Worm (Caenorhabditis elegans) whole organism, late embryonic: ENCODE measurements around the gene brap-2.

Experiments
- C38D4.7 ChIP-seq: fragments of 200-800 bp; sonication (Bioruptor generic); optimal IDR thresholded peaks from 2 replicates; lab custom pipeline; 2018; ENCODE audit warnings: mild to moderate bottlenecking, missing genetic modification characterization, moderate library complexity, missing compliant biosample characterization
- F13H6.1 ChIP-seq: sonication (generic microtip); optimal IDR thresholded peaks from 2 replicates; lab custom pipeline; 2016; ENCODE audit warnings: missing genetic modification characterization, missing compliant biosample characterization
- K02D7.2 ChIP-seq: sonication (generic microtip); optimal IDR thresholded peaks from 2 replicates; lab custom pipeline; 2017; ENCODE audit warnings: mild to moderate bottlenecking, missing genetic modification characterization, missing compliant biosample characterization
- K09A11.1 ChIP-seq: sonication (generic microtip); optimal IDR thresholded peaks from 2 replicates; lab custom pipeline; 2017; ENCODE audit warnings: antibody characterized with exemption, mild to moderate bottlenecking, missing genetic modification characterization, missing compliant biosample characterization; ENCODE audit not compliant: insufficient read depth
- T23F11.4 ChIP-seq: fragments of 200-800 bp; sonication (Bioruptor generic); optimal IDR thresholded peaks from 2 replicates; lab custom pipeline; 2018; ENCODE audit warnings: mild to moderate bottlenecking, missing genetic modification characterization, missing compliant biosample characterization
- ahr-1 ChIP-seq: sonication (generic microtip); optimal IDR thresholded peaks from 2 replicates; lab custom pipeline; 2016; ENCODE audit warnings: missing genetic modification characterization, missing compliant biosample characterization
- ama-1 ChIP-seq: fragments of 150-350 bp; optimal IDR thresholded peaks from 2 replicates; lab custom pipeline; 2014
- ceh-14 ChIP-seq: sonication (generic microtip); optimal IDR thresholded peaks from 2 replicates; lab custom pipeline; 2016; ENCODE audit warnings: missing genotype, missing genetic modification characterization, missing compliant biosample characterization
- ceh-18 ChIP-seq: sonication (generic microtip); optimal IDR thresholded peaks from 2 replicates; lab custom pipeline; 2016; ENCODE audit warnings: missing genetic modification characterization, missing compliant biosample characterization
- ceh-19 ChIP-seq: fragments of 200-800 bp; sonication (Bioruptor generic); optimal IDR thresholded peaks from 2 replicates; lab custom pipeline; 2018; ENCODE audit warnings: mild to moderate bottlenecking, missing genetic modification characterization, missing compliant biosample characterization
- ceh-2 ChIP-seq: sonication (generic microtip); optimal IDR thresholded peaks from 2 replicates; lab custom pipeline; 2016; ENCODE audit warnings: missing genotype, missing genetic modification characterization, missing compliant biosample characterization
- ceh-22 ChIP-seq: sonication (generic microtip); optimal IDR thresholded peaks from 2 replicates; lab custom pipeline; 2017; ENCODE audit warnings: missing biosample characterization, missing genetic modification characterization
- ceh-24 ChIP-seq: sonication (generic microtip); optimal IDR thresholded peaks from 2 replicates; lab custom pipeline; 2016; ENCODE audit warnings: mild to moderate bottlenecking, missing genetic modification characterization, missing compliant biosample characterization
- ceh-31 ChIP-seq: sonication (generic microtip); optimal IDR thresholded peaks from 2 replicates; lab custom pipeline; 2016; ENCODE audit warnings: missing genetic modification characterization, missing compliant biosample characterization
- ceh-34 ChIP-seq: sonication (generic microtip); optimal IDR thresholded peaks from 2 replicates; lab custom pipeline; 2016; ENCODE audit warnings: mild to moderate bottlenecking, missing genetic modification characterization, missing compliant biosample characterization
- ceh-45 ChIP-seq: fragments of 200-800 bp; sonication (Bioruptor generic); IDR thresholded peaks from 2 replicates; pipeline ENCODE4 v1.3.6; 2022; ENCODE audit warnings: missing genetic modification reagents, missing genetic modification characterization, missing compliant biosample characterization
- ceh-48 ChIP-seq: sonication (generic microtip); optimal IDR thresholded peaks from 2 replicates; lab custom pipeline; 2016; ENCODE audit warnings: missing genetic modification characterization, inconsistent platforms, missing compliant biosample characterization
- ceh-9 ChIP-seq: sonication (generic microtip); optimal IDR thresholded peaks from 2 replicates; lab custom pipeline; 2016; ENCODE audit warnings: mild to moderate bottlenecking, missing genetic modification characterization, inconsistent platforms, missing compliant biosample characterization
- che-1 ChIP-seq: sonication (generic microtip); optimal IDR thresholded peaks from 2 replicates; lab custom pipeline; 2016; ENCODE audit warnings: mild to moderate bottlenecking, missing genetic modification characterization, missing compliant biosample characterization
- dmd-4 ChIP-seq: sonication (generic microtip); optimal IDR thresholded peaks from 2 replicates; lab custom pipeline; 2016; ENCODE audit warnings: borderline replicate concordance, missing genetic modification characterization, missing compliant biosample characterization
- eyg-1 ChIP-seq: sonication (generic microtip); optimal IDR thresholded peaks from 2 replicates; lab custom pipeline; 2016; ENCODE audit warnings: missing genotype, missing genetic modification characterization, missing compliant biosample characterization
- fax-1 ChIP-seq: sonication (generic microtip); optimal IDR thresholded peaks from 2 replicates; lab custom pipeline; 2016; ENCODE audit warnings: missing genotype, missing genetic modification characterization, missing compliant biosample characterization
- fkh-6 ChIP-seq: sonication (generic microtip); optimal IDR thresholded peaks from 2 replicates; lab custom pipeline; 2016; ENCODE audit warnings: missing genetic modification characterization, missing compliant biosample characterization
- gmeb-2 ChIP-seq: sonication (generic microtip); optimal IDR thresholded peaks from 2 replicates; lab custom pipeline; 2016; ENCODE audit warnings: missing genetic modification characterization, inconsistent platforms, missing compliant biosample characterization
- hlh-30 ChIP-seq: sonication (generic microtip); optimal IDR thresholded peaks from 2 replicates; lab custom pipeline; 2017; ENCODE audit warnings: antibody characterized with exemption, missing genetic modification characterization, missing compliant biosample characterization; ENCODE audit not compliant: insufficient read depth
- hlh-8 ChIP-seq: sonication (generic microtip); optimal IDR thresholded peaks from 2 replicates; lab custom pipeline; 2016; ENCODE audit warnings: missing genotype, missing genetic modification characterization, missing compliant biosample characterization
- lim-6 ChIP-seq: sonication (generic microtip); optimal IDR thresholded peaks from 2 replicates; lab custom pipeline; 2016; ENCODE audit warnings: missing genetic modification characterization, missing compliant biosample characterization
- lin-11 ChIP-seq: fragments of 200-800 bp; sonication (Bioruptor generic); optimal IDR thresholded peaks from 2 replicates; lab custom pipeline; 2018; ENCODE audit warnings: mild to moderate bottlenecking, missing genetic modification characterization, missing compliant biosample characterization
- mec-3 ChIP-seq: sonication (generic microtip); optimal IDR thresholded peaks from 2 replicates; lab custom pipeline; 2016; ENCODE audit warnings: borderline replicate concordance, missing genetic modification characterization, missing compliant biosample characterization
- nfya-1 ChIP-seq: sonication (generic microtip); optimal IDR thresholded peaks from 2 replicates; lab custom pipeline; 2017; ENCODE audit warnings: missing genetic modification characterization, mild to moderate bottlenecking, missing compliant biosample characterization, antibody characterized with exemption, moderate library complexity
- nhr-11 ChIP-seq: fragments of 150-350 bp; optimal IDR thresholded peaks from 2 replicates; lab custom pipeline; 2014; ENCODE audit warnings: missing biosample characterization, missing genetic modification characterization
- npax-4 ChIP-seq: sonication (generic microtip); optimal IDR thresholded peaks from 2 replicates; lab custom pipeline; 2016; ENCODE audit warnings: missing genetic modification characterization, missing compliant biosample characterization
- odd-2 ChIP-seq: sonication (generic microtip); optimal IDR thresholded peaks from 2 replicates; lab custom pipeline; 2017; ENCODE audit warnings: antibody characterized with exemption, mild to moderate bottlenecking, missing genetic modification characterization, missing compliant biosample characterization
- pat-9 ChIP-seq: fragments of 200-800 bp; sonication (Bioruptor generic); optimal IDR thresholded peaks from 2 replicates; lab custom pipeline; 2018; ENCODE audit warnings: mild to moderate bottlenecking, missing genetic modification characterization, moderate library complexity, missing compliant biosample characterization
- pax-1 ChIP-seq: fragments of 150-350 bp; optimal IDR thresholded peaks from 2 replicates; lab custom pipeline; 2014; ENCODE audit warnings: missing biosample characterization, missing genetic modification characterization
- pha-2 ChIP-seq: sonication (generic microtip); optimal IDR thresholded peaks from 2 replicates; lab custom pipeline; 2017; ENCODE audit warnings: mild to moderate bottlenecking, missing genetic modification characterization, missing compliant biosample characterization
- pqm-1 ChIP-seq: sonication (generic microtip); optimal IDR thresholded peaks from 2 replicates; lab custom pipeline; 2016; ENCODE audit warnings: missing genetic modification characterization, missing compliant biosample characterization
- pros-1 ChIP-seq: fragments of 150-350 bp; optimal IDR thresholded peaks from 2 replicates; lab custom pipeline; 2014; ENCODE audit warnings: missing biosample characterization, missing genetic modification reagents, missing genetic modification characterization
- sox-4 ChIP-seq: sonication (generic microtip); optimal IDR thresholded peaks from 2 replicates; lab custom pipeline; 2017; ENCODE audit warnings: mild to moderate bottlenecking, missing genetic modification characterization, inconsistent platforms, missing compliant biosample characterization
- syd-9 ChIP-seq: sonication (generic microtip); optimal IDR thresholded peaks from 2 replicates; lab custom pipeline; 2016; ENCODE audit warnings: mild to moderate bottlenecking, missing genetic modification characterization, moderate library complexity, missing compliant biosample characterization
- tbx-2 ChIP-seq: sonication (generic microtip); optimal IDR thresholded peaks from 2 replicates; lab custom pipeline; 2016; ENCODE audit warnings: missing genetic modification characterization, missing compliant biosample characterization
- unc-42 ChIP-seq: sonication (generic microtip); optimal IDR thresholded peaks from 2 replicates; lab custom pipeline; 2016; ENCODE audit warnings: missing genotype, missing genetic modification characterization, missing compliant biosample characterization
- unc-55 ChIP-seq: sonication (generic microtip); optimal IDR thresholded peaks from 2 replicates; lab custom pipeline; 2017; ENCODE audit warnings: missing biosample characterization, missing genetic modification reagents, missing genetic modification characterization
- unc-86 ChIP-seq: sonication (generic microtip); optimal IDR thresholded peaks from 2 replicates; lab custom pipeline; 2016; ENCODE audit warnings: missing genetic modification characterization, missing compliant biosample characterization
- zip-5 ChIP-seq: sonication (generic microtip); optimal IDR thresholded peaks from 2 replicates; lab custom pipeline; 2016; ENCODE audit warnings: missing genetic modification characterization, missing compliant biosample characterization
- ztf-16 ChIP-seq: sonication (generic microtip); optimal IDR thresholded peaks from 2 replicates; lab custom pipeline; 2017; ENCODE audit warnings: missing genetic modification characterization, missing compliant biosample characterization

brap-2 gene

ce11 chrII:5393090-5393489, at the start of gene brap-2:
TSS of gene brap-2 (minus strand) at chrII:5393190.
- TF ChIP-seq lin-11 (no peak), gmeb-2 (tag; lab: Kevin White, UChicago) (no peak), zip-5 (tag; lab: Kevin White, UChicago) (no peak), pax-1 (tag; lab: Kevin White, UChicago) (no peak), ceh-31 (tag; lab: Kevin White, UChicago) (no peak), pros-1 (tag; lab: Kevin White, UChicago) (no peak), pat-9 (tag; lab: Kevin White, UChicago) (no peak), K02D7.2 (tag; lab: Kevin White, UChicago) (no peak), fkh-6 (tag; lab: Kevin White, UChicago) (no peak), hlh-8 (tag; lab: Kevin White, UChicago) (no peak), eyg-1 (tag; lab: Kevin White, UChicago) (no peak), ceh-45 (no peak)

- TF ChIP-seq F13H6.1 (tag; lab: Kevin White, UChicago) (no peak), pros-1 (tag; lab: Kevin White, UChicago) (no peak), ceh-24 (tag; lab: Kevin White, UChicago) (no peak), ceh-9 (no peak), T23F11.4 (GFP tag; lab: Kevin White, UChicago) (no peak), pat-9 (tag; lab: Kevin White, UChicago) (no peak), ceh-48 (tag; lab: Kevin White, UChicago) (no peak), sox-4 (tag; lab: Kevin White, UChicago) (no peak), unc-55 (no peak), pha-2 (tag; lab: Kevin White, UChicago) (no peak), ceh-45 (no peak), odd-2 (tag; lab: Kevin White, UChicago) (no peak), C38D4.7 (no peak), unc-42 (no peak), hlh-8 (tag; lab: Kevin White, UChicago) (no peak), ceh-14 (tag; lab: Kevin White, UChicago) (no peak)
These were observed 44.6 kb upstream of the brap-2 start, which contains the start of gene F07F6.1 for ce11 chrII:5437586-5437985. TSS of gene F07F6.1 (plus strand) at chrII:5437886.

- TF ChIP-seq K09A11.1 (tag; lab: Kevin White, UChicago): no peak
- TF ChIP-seq ceh-14 (tag; lab: Kevin White, UChicago): no peak
- TF ChIP-seq hlh-30 (tag; lab: Kevin White, UChicago): no peak
- TF ChIP-seq dmd-4: no peak
- no peak for TF ChIP-seq syd-9
- no peak for TF ChIP-seq che-1 (tag; lab: Kevin White, UChicago)
- no peak for TF ChIP-seq ama-1
- no peak for TF ChIP-seq ceh-45
- no peak for TF ChIP-seq pqm-1
- no peak for TF ChIP-seq npax-4 (tag; lab: Kevin White, UChicago)
- TF ChIP-seq ceh-2 (tag; lab: Kevin White, UChicago): no peak
- TF ChIP-seq unc-86 (tag; lab: Kevin White, UChicago): no peak
- no peak for TF ChIP-seq pat-9 (tag; lab: Kevin White, UChicago)
- TF ChIP-seq ceh-9: no peak
- TF ChIP-seq tbx-2 (tag; lab: Kevin White, UChicago): no peak
- no peak for TF ChIP-seq ceh-22 (tag; lab: Kevin White, UChicago)
- TF ChIP-seq ceh-19: no peak
- TF ChIP-seq, all 69 proteins: peak for 0
These were observed 43.8 kb upstream of the brap-2 start, which contains the start of gene dct-5 for ce11 chrII:5436833-5437232. TSS of gene dct-5 (minus strand) at chrII:5436933.

ce11 chrII:5433069-5433468, 40.1 kb upstream of the brap-2 start, which contains the start of gene srx-114:
TSS of gene srx-114 (minus strand) at chrII:5433169.
- TF ChIP-seq ahr-1 (tag; lab: Kevin White, UChicago) (no peak), unc-42 (no peak), ceh-31 (tag; lab: Kevin White, UChicago) (no peak), F13H6.1 (tag; lab: Kevin White, UChicago) (no peak), pha-2 (tag; lab: Kevin White, UChicago) (no peak), hlh-30 (tag; lab: Kevin White, UChicago) (no peak), fax-1 (tag; lab: Kevin White, UChicago) (no peak), ceh-18 (no peak), lim-6 (no peak), gmeb-2 (tag; lab: Kevin White, UChicago) (no peak), ztf-16 (no peak), ceh-34 (tag; lab: Kevin White, UChicago) (no peak), npax-4 (tag; lab: Kevin White, UChicago) (no peak), nfya-1 (tag; lab: Kevin White, UChicago) (no peak), C38D4.7 (no peak), mec-3 (tag; lab: Kevin White, UChicago) (no peak), nhr-11 (tag; lab: Kevin White, UChicago) (no peak), T23F11.4 (GFP tag; lab: Kevin White, UChicago) (no peak), sox-4 (tag; lab: Kevin White, UChicago) (no peak)
